Worm (Caenorhabditis elegans) whole organism, L1 larva: ENCODE measurements around the gene Y41C4A.18.
A peak's percentile ranks its signal among the peaks of the same experiment; 100 is the strongest.

Source experiments
- C04F5.9 ChIP-seq: sonication (generic microtip); optimal IDR thresholded peaks from 2 replicates; lab custom pipeline; 2016; ENCODE audit warnings: missing genetic modification characterization, missing compliant biosample characterization
- Y116A8C.19 ChIP-seq: sonication (generic microtip); optimal IDR thresholded peaks from 2 replicates; lab custom pipeline; 2016; ENCODE audit warnings: missing compliant biosample characterization, missing genetic modification characterization, borderline replicate concordance
- aha-1 ChIP-seq: fragments of 150-350 bp; optimal IDR thresholded peaks from 2 replicates; lab custom pipeline; 2014; ENCODE audit warnings: missing biosample characterization, missing genetic modification characterization
- ama-1 ChIP-seq: fragments of 150-350 bp; optimal IDR thresholded peaks from 2 replicates; lab custom pipeline; 2014
- blmp-1 ChIP-seq: fragments of 150-350 bp; optimal IDR thresholded peaks from 2 replicates; lab custom pipeline; 2014; ENCODE audit warnings: missing biosample characterization, missing genetic modification characterization
- ceh-8 ChIP-seq: fragments of 200-800 bp; sonication (Bioruptor generic); optimal IDR thresholded peaks from 2 replicates; lab custom pipeline; 2018; ENCODE audit warnings: mild to moderate bottlenecking, missing genetic modification characterization, moderate library complexity, missing compliant biosample characterization
- ceh-90 ChIP-seq: sonication (generic microtip); optimal IDR thresholded peaks from 2 replicates; lab custom pipeline; 2016; ENCODE audit warnings: missing genetic modification characterization, missing compliant biosample characterization
- dpl-1 ChIP-seq, 3 experiments: fragments of 150-350 bp in 2 of 3; sonication (generic microtip) in 1 of 3; optimal IDR thresholded peaks; 2 replicates each; lab custom pipeline; 2014 to 2017; ENCODE audit warnings: missing biosample characterization in 3 of 3, missing genetic modification characterization in 3 of 3, missing genetic modification reagents in 3 of 3
- dsc-1 ChIP-seq: sonication (generic microtip); optimal IDR thresholded peaks from 2 replicates; lab custom pipeline; 2016; ENCODE audit warnings: mild to moderate bottlenecking, missing genetic modification characterization, missing compliant biosample characterization
- efl-1 ChIP-seq, 4 experiments: fragments of 150-350 bp; optimal IDR thresholded peaks in 3 of 4; peaks in 1 of 4; 1 replicate in 1 of 4; 2 replicates in 3 of 4; lab custom pipeline; 2014; ENCODE audit warnings: missing biosample characterization in 2 of 4, missing genetic modification characterization in 2 of 4, missing genetic modification reagents in 2 of 4
- egl-27 ChIP-seq, 2 experiments: fragments of 150-350 bp in 1 of 2; sonication (generic microtip); optimal IDR thresholded peaks; 3 replicates each; lab custom pipeline; 2017 to 2018; ENCODE audit warnings: missing biosample characterization in 2 of 2, missing genetic modification characterization in 2 of 2, missing genetic modification reagents in 2 of 2
- elt-2 ChIP-seq: sonication (generic microtip); optimal IDR thresholded peaks from 2 replicates; lab custom pipeline; 2016; ENCODE audit warnings: missing genetic modification characterization, mild to moderate bottlenecking, inconsistent platforms, missing compliant biosample characterization, missing genetic modification reagents
- elt-3 ChIP-seq, 6 experiments: fragments of 150-350 bp in 1 of 6; sonication (generic microtip); optimal IDR thresholded peaks; 2 replicates each; lab custom pipeline; 2017 to 2018; ENCODE audit warnings: missing biosample characterization in 6 of 6, missing genetic modification characterization in 6 of 6, inconsistent platforms in 1 of 6
- fkh-10 ChIP-seq: sonication (generic microtip); optimal IDR thresholded peaks from 2 replicates; lab custom pipeline; 2017; ENCODE audit warnings: missing biosample characterization, missing genetic modification reagents, missing genetic modification characterization
- fkh-8 ChIP-seq: sonication (generic microtip); optimal IDR thresholded peaks from 2 replicates; lab custom pipeline; 2016; ENCODE audit warnings: mild to moderate bottlenecking, missing genetic modification characterization, missing compliant biosample characterization
- irx-1 ChIP-seq: sonication (generic microtip); optimal IDR thresholded peaks from 2 replicates; lab custom pipeline; 2016; ENCODE audit warnings: missing genetic modification characterization, missing compliant biosample characterization
- lin-13 ChIP-seq: fragments of 150-350 bp; optimal IDR thresholded peaks from 2 replicates; lab custom pipeline; 2014; ENCODE audit warnings: missing biosample characterization, missing genetic modification reagents, missing genetic modification characterization
- lin-14 ChIP-seq: fragments of 200-800 bp; sonication (Bioruptor generic); optimal IDR thresholded peaks from 2 replicates; lab custom pipeline; 2018; ENCODE audit warnings: mild to moderate bottlenecking, missing genetic modification characterization, moderate library complexity, missing compliant biosample characterization
- lin-15B ChIP-seq: fragments of 150-350 bp; sonication (generic microtip); optimal IDR thresholded peaks from 3 replicates; lab custom pipeline; 2014; ENCODE audit warnings: missing biosample characterization, missing genetic modification characterization
- lin-35 ChIP-seq, 2 experiments: fragments of 150-350 bp; optimal IDR thresholded peaks; 2 replicates each; lab custom pipeline; 2014; ENCODE audit warnings: missing biosample characterization in 2 of 2, missing genetic modification characterization in 2 of 2, missing genetic modification reagents in 2 of 2
- lir-3 ChIP-seq: sonication (generic microtip); optimal IDR thresholded peaks from 2 replicates; lab custom pipeline; 2016; ENCODE audit warnings: mild to moderate bottlenecking, missing genetic modification characterization, moderate library complexity, missing compliant biosample characterization; ENCODE audit not compliant: poor library complexity
- mdl-1 ChIP-seq, 2 experiments: fragments of 150-350 bp; optimal IDR thresholded peaks; 2 replicates each; lab custom pipeline; 2014 to 2017; ENCODE audit warnings: missing biosample characterization in 2 of 2, missing genetic modification characterization in 2 of 2, inconsistent platforms in 1 of 2
- mef-2 ChIP-seq: fragments of 150-350 bp; optimal IDR thresholded peaks from 2 replicates; lab custom pipeline; 2014; ENCODE audit warnings: missing biosample characterization, missing genetic modification characterization
- mep-1 ChIP-seq: fragments of 150-350 bp; optimal IDR thresholded peaks from 2 replicates; lab custom pipeline; 2014; ENCODE audit warnings: missing biosample characterization, missing genetic modification characterization
- nhr-11 ChIP-seq: fragments of 150-350 bp; optimal IDR thresholded peaks from 2 replicates; lab custom pipeline; 2014; ENCODE audit warnings: missing biosample characterization, missing genetic modification characterization
- nhr-19 ChIP-seq: fragments of 200-800 bp; sonication (Bioruptor generic); conservative IDR thresholded peaks from 2 replicates; pipeline ENCODE4 v1.3.6; 2022; ENCODE audit warnings: missing genetic modification characterization, missing compliant biosample characterization
- nhr-237 ChIP-seq: fragments of 150-350 bp; optimal IDR thresholded peaks from 2 replicates; lab custom pipeline; 2014; ENCODE audit warnings: missing biosample characterization, missing genetic modification characterization
- nhr-71 ChIP-seq: sonication (generic microtip); optimal IDR thresholded peaks from 2 replicates; lab custom pipeline; 2016; ENCODE audit warnings: mild to moderate bottlenecking, missing genetic modification characterization, moderate library complexity, missing compliant biosample characterization
- nhr-76 ChIP-seq: sonication (generic microtip); optimal IDR thresholded peaks from 2 replicates; lab custom pipeline; 2017; ENCODE audit warnings: missing biosample characterization, missing genetic modification characterization
- nhr-84 ChIP-seq: sonication (generic microtip); optimal IDR thresholded peaks from 2 replicates; lab custom pipeline; 2017; ENCODE audit warnings: missing biosample characterization, missing genetic modification characterization
- pag-3 ChIP-seq: sonication (generic microtip); optimal IDR thresholded peaks from 2 replicates; lab custom pipeline; 2017; ENCODE audit warnings: missing genetic modification characterization, mild to moderate bottlenecking, missing compliant biosample characterization, antibody characterized with exemption, borderline replicate concordance; ENCODE audit not compliant: insufficient read depth
- skn-1 ChIP-seq: fragments of 150-350 bp; optimal IDR thresholded peaks from 2 replicates; lab custom pipeline; 2014; ENCODE audit warnings: missing biosample characterization, missing genetic modification characterization
- snu-23 ChIP-seq: sonication (generic microtip); optimal IDR thresholded peaks from 2 replicates; lab custom pipeline; 2016; ENCODE audit warnings: missing genetic modification characterization, missing compliant biosample characterization
- sox-4 ChIP-seq: sonication (generic microtip); optimal IDR thresholded peaks from 2 replicates; lab custom pipeline; 2016; ENCODE audit warnings: missing genetic modification characterization, missing compliant biosample characterization
- sup-37 ChIP-seq: fragments of 200-800 bp; sonication (Bioruptor generic); optimal IDR thresholded peaks from 2 replicates; lab custom pipeline; 2018; ENCODE audit warnings: mild to moderate bottlenecking, missing genetic modification characterization, missing compliant biosample characterization
- tlp-1 ChIP-seq: fragments of 150-350 bp; optimal IDR thresholded peaks from 2 replicates; lab custom pipeline; 2014; ENCODE audit warnings: missing biosample characterization, missing genetic modification characterization
- unc-130 ChIP-seq: fragments of 150-350 bp; optimal IDR thresholded peaks from 2 replicates; lab custom pipeline; 2017; ENCODE audit warnings: missing biosample characterization, missing genetic modification characterization, inconsistent platforms
- zag-1 ChIP-seq: fragments of 150-350 bp; optimal IDR thresholded peaks from 2 replicates; lab custom pipeline; 2014; ENCODE audit warnings: missing biosample characterization, missing genetic modification characterization

The Y41C4A.18 gene

DNA sequence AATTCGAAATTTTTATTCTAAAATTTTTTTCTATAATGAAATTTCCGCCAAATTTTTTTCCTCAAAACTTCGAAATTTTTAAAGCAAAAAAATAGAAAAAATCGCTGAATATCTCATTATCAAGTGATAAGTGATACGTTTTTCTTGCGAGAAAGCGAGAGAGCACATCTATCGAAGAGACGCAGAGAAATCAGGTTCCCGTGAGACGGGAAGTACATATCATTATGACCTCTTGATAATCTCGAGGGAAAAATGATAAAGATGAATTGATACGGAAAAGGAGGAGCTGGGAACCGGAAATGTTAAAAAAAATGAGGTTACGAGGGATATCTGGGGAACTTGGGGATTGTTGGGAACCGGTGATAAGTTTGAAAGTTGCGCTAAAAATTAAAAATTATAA lies 3.4 kb upstream of the Y41C4A.18 start:
- TF ChIP-seq C04F5.9 (no peak), sox-4 (tag; lab: Kevin White, UChicago) (no peak), blmp-1 (tag; lab: Kevin White, UChicago) (peak; percentile 30), efl-1 (optimal IDR thresholded peaks at IDR 0.05; lab: Kevin White, UChicago) (no peak), efl-1 (GFP tag; optimal IDR thresholded peaks at IDR 0.05 in 1 of 2; lab: Kevin White, UChicago) (no peak), elt-3 (tag; optimal IDR thresholded peaks at IDR 0.05; lab: Kevin White, UChicago) (peak in 5 of 6 experiments; percentile 41 to 96 (median 91)), elt-2 (tag; lab: Kevin White, UChicago) (peak; percentile 44), mef-2 (no peak)

DNA sequence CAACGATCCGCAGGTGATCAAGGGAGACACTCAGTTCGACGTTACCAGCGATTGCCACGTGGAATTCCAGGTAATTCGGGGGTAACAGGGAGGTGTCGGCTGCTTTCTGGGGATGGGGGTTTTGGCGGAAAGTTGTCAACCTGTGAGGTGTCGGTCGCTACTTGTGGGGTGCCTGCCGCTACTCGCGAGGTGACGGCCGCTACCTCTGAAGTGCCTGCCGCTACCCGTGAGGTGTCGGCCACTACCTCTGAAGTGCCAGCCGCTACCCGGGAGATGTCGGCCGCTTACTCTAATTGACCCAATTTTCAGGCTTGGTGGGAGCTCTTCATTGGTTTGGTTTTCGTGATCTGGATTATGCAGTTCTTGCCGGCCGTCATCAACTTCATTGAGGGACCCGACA lies 438 bp downstream of the Y41C4A.18 start:
- no peak for TF ChIP-seq zag-1 (tag; lab: Kevin White, UChicago)
- no peak for TF ChIP-seq efl-1 (optimal IDR thresholded peaks at IDR 0.05; lab: Kevin White, UChicago)
- TF ChIP-seq efl-1 (GFP tag; optimal IDR thresholded peaks at IDR 0.05 in 1 of 2; lab: Kevin White, UChicago): peak in 1 of 2 experiments; percentile 65

ce11 chrIII:11731491-11731890 lies 1.1 kb downstream of the Y41C4A.18 start:
- no peak for TF ChIP-seq pag-3
- peak; percentile 56 for TF ChIP-seq blmp-1 (tag; lab: Kevin White, UChicago)
- no peak for TF ChIP-seq mep-1 (tag; lab: Kevin White, UChicago)
- TF ChIP-seq nhr-11: no peak
- TF ChIP-seq nhr-19 (GFP tag; lab: Robert Waterston, UW): no peak
- no peak for TF ChIP-seq fkh-10
- no peak for TF ChIP-seq snu-23 (GFP tag; lab: Kevin White, UChicago)
- TF ChIP-seq Y116A8C.19 (tag; lab: Kevin White, UChicago): no peak
- TF ChIP-seq efl-1 (optimal IDR thresholded peaks at IDR 0.05; lab: Kevin White, UChicago): no peak
- TF ChIP-seq efl-1 (GFP tag; optimal IDR thresholded peaks at IDR 0.05 in 1 of 2; lab: Kevin White, UChicago): peak in 1 of 2 experiments; percentile 69

DNA sequence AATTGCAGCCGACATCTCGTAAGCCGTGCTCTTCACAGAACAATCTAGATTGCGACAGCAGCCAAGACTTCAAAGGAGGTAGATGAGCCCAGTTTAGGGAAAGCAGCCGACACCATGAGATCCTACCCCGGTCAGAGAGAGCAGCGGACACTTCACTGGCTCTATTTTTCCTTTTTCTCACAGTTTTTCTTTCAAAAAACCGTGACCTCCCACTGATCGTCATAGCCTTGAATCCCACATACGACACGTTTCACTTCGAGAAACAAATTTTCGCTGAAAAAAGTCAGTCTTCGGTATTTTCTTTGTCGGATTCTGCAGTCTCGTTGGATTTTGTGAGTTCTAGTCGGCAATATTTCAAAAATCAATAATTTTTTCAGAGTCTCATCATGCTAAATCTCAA lies 1.6 kb downstream of the Y41C4A.18 start, which contains the start of gene Y41C4A.21:
TSS of gene Y41C4A.21 (plus strand) at position 301 of the 400 bp plus-strand sequence.
- TF ChIP-seq lin-14 (GFP tag; lab: Kevin White, UChicago): no peak
- TF ChIP-seq skn-1 (tag; lab: Kevin White, UChicago): no peak
- no peak for TF ChIP-seq dpl-1 (GFP tag; optimal IDR thresholded peaks at IDR 0.05; lab: Kevin White, UChicago)
- no peak for TF ChIP-seq ceh-90 (tag; lab: Kevin White, UChicago)
- no peak for TF ChIP-seq lin-13 (GFP tag; lab: Kevin White, UChicago)
- TF ChIP-seq egl-27 (tag; optimal IDR thresholded peaks at IDR 0.05; lab: Kevin White, UChicago): no peak
- TF ChIP-seq lin-15B (tag; lab: Kevin White, UChicago): no peak
- no peak for TF ChIP-seq mdl-1 (tag; optimal IDR thresholded peaks at IDR 0.05; lab: Kevin White, UChicago)
- TF ChIP-seq nhr-84 (tag; lab: Kevin White, UChicago): no peak
- no peak for TF ChIP-seq nhr-237 (tag; lab: Kevin White, UChicago)
- TF ChIP-seq dsc-1 (tag; lab: Kevin White, UChicago): no peak
- TF ChIP-seq aha-1 (tag; lab: Kevin White, UChicago): no peak
- no peak for TF ChIP-seq unc-130 (tag; lab: Kevin White, UChicago)

DNA sequence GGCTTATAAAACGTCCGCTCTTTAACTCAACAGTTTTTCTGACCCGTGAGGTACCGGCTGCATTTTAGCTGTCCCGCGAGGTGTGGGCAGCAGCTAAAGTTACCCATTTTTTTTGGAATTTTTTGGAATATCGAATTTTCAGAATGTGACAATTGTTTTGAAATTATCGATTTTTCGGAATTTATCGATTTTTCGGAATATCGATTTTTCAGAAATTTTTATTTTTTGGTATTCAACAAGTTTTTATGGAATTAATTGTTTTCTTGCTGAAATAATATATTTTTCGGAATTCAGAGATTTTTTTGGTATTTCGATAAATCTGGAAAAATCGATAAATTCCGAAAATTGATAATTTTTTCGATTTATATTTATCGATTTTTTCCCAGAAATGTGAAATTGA lies 2.5 kb downstream of the Y41C4A.18 start:
- TF ChIP-seq sup-37 (GFP tag; lab: Kevin White, UChicago) (no peak), egl-27 (tag; optimal IDR thresholded peaks at IDR 0.05; lab: Kevin White, UChicago) (no peak), fkh-8 (tag; lab: Kevin White, UChicago) (no peak), nhr-71 (tag; lab: Kevin White, UChicago) (no peak), aha-1 (tag; lab: Kevin White, UChicago) (no peak), tlp-1 (tag; lab: Kevin White, UChicago) (no peak), ceh-8 (GFP tag; lab: Kevin White, UChicago) (no peak), nhr-76 (tag; lab: Kevin White, UChicago) (no peak), ama-1 (no peak), irx-1 (tag; lab: Kevin White, UChicago) (no peak), elt-3 (tag; optimal IDR thresholded peaks at IDR 0.05; lab: Kevin White, UChicago) (no peak), unc-130 (tag; lab: Kevin White, UChicago) (no peak), lin-35 (GFP tag; optimal IDR thresholded peaks at IDR 0.05; lab: Kevin White, UChicago) (no peak), lir-3 (no peak), blmp-1 (tag; lab: Kevin White, UChicago) (no peak), elt-2 (tag; lab: Kevin White, UChicago) (no peak)
